Fruit fly (Drosophila melanogaster) whole organism, adult: ENCODE results near the gene Cdk12.

ENCODE experiments used
- CG14711 ChIP-seq: fragments of 200-800 bp; sonication (Bioruptor generic); optimal IDR thresholded peaks from 2 replicates; lab custom pipeline; 2018; ENCODE audit warnings: missing biosample characterization, mild to moderate bottlenecking, missing genetic modification characterization, moderate library complexity
- CG5204 ChIP-seq: fragments of 200-800 bp; sonication (Bioruptor generic); optimal IDR thresholded peaks from 2 replicates; lab custom pipeline; 2016; ENCODE audit warnings: missing biosample characterization, missing genetic modification characterization

DNA sequence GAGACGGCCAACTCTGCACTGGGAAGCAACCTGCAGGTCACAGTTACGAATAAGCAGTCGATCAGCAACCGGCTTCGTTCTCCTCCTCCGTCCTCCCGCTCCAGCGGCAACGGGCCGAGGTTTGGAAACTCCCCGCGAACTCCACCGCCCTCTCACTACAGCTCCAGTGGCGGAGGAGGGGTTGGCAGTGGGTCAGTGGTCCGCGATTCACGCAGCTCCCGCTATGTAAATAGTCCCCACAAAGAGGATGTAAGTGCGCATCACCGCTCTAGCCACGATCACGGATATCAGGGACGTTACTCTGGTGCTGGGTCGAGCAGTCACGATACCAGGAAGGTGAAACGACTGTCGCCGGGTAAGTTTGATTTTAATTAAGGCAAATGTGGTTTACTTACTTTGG lies 2.2 kb downstream of the Cdk12 start:
- TF ChIP-seq CG5204 (GFP tag; lab: Kevin White, UChicago), result no peak
- no peak for TF ChIP-seq CG14711 (tag; lab: Kevin White, UChicago)
